Worm (Caenorhabditis elegans) whole organism, young adult: ENCODE data around the gene hmp-1.

Experiments
- F39B2.1 ChIP-seq: fragments of 200-800 bp; sonication (Bioruptor generic); IDR thresholded peaks from 2 replicates; pipeline ENCODE4 v1.3.6; 2022; ENCODE audit warnings: missing genetic modification reagents, missing genetic modification characterization, missing compliant biosample characterization
- Y95B8A.8 ChIP-seq: fragments of 200-800 bp; sonication (Bioruptor generic); IDR thresholded peaks from 2 replicates; pipeline ENCODE4 v1.3.6; 2022; ENCODE audit warnings: missing genetic modification reagents, missing genetic modification characterization, missing compliant biosample characterization
- chd-7 ChIP-seq: sonication (generic microtip); optimal IDR thresholded peaks from 2 replicates; lab custom pipeline; 2016; ENCODE audit warnings: mild to moderate bottlenecking, missing genetic modification characterization, moderate library complexity, missing compliant biosample characterization
- die-1 ChIP-seq: sonication (generic microtip); optimal IDR thresholded peaks from 2 replicates; lab custom pipeline; 2016; ENCODE audit warnings: missing genotype, mild to moderate bottlenecking, missing genetic modification characterization, missing compliant biosample characterization
- snpc-4 ChIP-seq, 5 experiments: fragments of 150-350 bp in 1 of 5; sonication (generic microtip) in 4 of 5; optimal IDR thresholded peaks; 2 replicates each; lab custom pipeline; 2014 to 2018; ENCODE audit warnings: missing genetic modification characterization in 5 of 5, missing biosample characterization in 3 of 5, antibody characterized with exemption in 2 of 5, mild to moderate bottlenecking in 2 of 5, missing compliant biosample characterization in 2 of 5, missing genotype in 2 of 5, moderate library complexity in 2 of 5, missing genetic modification reagents in 1 of 5
- unc-62 ChIP-seq: fragments of 150-350 bp; optimal IDR thresholded peaks from 2 replicates; lab custom pipeline; 2014; ENCODE audit warnings: missing biosample characterization, missing genetic modification reagents, missing genetic modification characterization
- zim-3 ChIP-seq: sonication (generic microtip); optimal IDR thresholded peaks from 2 replicates; lab custom pipeline; 2017; ENCODE audit warnings: mild to moderate bottlenecking, missing genetic modification characterization, moderate library complexity, missing compliant biosample characterization
- ztf-26 ChIP-seq: sonication (generic microtip); optimal IDR thresholded peaks from 2 replicates; lab custom pipeline; 2017; ENCODE audit warnings: missing genetic modification characterization, missing compliant biosample characterization

DNA sequence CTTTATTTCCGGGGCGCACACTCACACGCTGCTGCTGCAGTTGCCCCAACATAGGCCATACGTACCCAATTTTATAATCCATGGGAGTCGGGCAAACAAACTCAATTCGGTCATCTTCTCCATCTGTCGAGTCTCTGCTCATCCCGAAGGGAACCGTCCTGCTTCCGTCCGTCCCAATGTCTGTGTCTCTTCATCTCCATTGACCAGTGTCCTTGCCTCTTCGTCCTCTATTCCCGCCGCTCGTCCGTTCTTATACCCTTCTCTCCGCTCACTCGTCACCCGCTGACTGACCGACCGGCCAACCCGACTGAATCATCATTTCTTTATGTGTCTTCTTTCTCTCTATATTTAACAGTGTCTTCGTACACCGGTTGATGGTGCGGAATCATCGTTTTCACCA lies 843 bp upstream of the hmp-1 start:
- no peak for TF ChIP-seq snpc-4 (GFP tag; optimal IDR thresholded peaks at IDR 0.05; lab: Kevin White, UChicago)
- TF ChIP-seq snpc-4 (tag; optimal IDR thresholded peaks at IDR 0.05; lab: Kevin White, UChicago) = no peak
- no peak for TF ChIP-seq unc-62
- no peak for TF ChIP-seq F39B2.1 (GFP tag; lab: Robert Waterston, UW)
- TF ChIP-seq Y95B8A.8 = no peak
- peak; percentile 12 for TF ChIP-seq chd-7 (tag; lab: Kevin White, UChicago)
- TF ChIP-seq die-1 (tag; lab: Kevin White, UChicago) = no peak
- no peak for TF ChIP-seq zim-3
- TF ChIP-seq ztf-26 (tag; lab: Kevin White, UChicago) = no peak
